Worm (Caenorhabditis elegans): ENCODE data around the gene K11H12.1.
A peak's percentile ranks its signal among the peaks of the same experiment; 100 is the strongest.

K11H12.1 gene

DNA sequence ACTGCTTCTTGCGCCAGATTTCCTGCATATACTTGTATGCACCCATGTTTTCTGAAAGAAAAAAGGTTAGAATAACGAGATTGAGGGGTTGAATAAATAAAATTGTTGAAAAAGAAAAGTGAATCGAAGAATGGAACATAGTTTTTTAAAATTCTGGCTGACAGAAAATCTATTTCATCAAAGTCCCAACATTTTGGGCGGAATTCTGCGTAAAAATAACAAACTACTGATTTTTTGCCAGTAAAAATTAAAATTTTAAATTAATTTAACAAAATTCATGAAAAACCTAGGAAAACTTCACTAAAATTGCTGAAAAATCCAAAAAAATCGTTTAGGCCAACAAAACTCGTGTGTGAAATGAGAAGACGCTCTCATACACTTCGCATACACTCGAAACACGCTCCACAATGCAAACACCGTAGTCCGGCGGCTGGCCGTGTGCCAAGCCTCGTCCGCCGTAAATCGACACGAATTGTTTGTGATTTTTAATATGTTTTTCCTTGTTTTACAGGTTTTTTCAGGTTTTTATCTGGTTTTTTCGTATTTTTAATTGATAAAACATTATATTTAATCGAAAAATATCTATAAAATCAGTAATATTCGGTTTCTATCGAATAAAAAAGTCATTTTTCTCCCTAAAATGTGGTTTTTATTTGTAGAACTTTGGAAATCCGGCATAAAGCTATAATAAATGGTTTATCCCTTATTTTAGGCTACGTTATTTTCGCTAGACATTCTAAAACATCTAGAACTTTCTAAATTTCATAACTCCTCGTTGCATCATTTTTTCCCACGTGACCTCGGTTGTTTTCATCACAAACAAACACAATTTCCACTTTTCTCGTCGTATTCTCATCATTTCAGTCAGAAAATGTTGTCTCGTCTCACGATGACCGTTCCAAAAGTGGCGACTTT is 1.6 kb upstream of the K11H12.1 start, which contains the start of the genes rpl-15 and K11H12.8 (continued):
- TF ChIP-seq elt-1 (tag; optimal IDR thresholded peaks at IDR 0.05) (peak; percentile 48), skn-1 (tag; optimal IDR thresholded peaks at IDR 0.05) (peak; percentile 94), sem-4 (tag; optimal IDR thresholded peaks at IDR 0.05) (peak; percentile 100), elt-3 (tag; optimal IDR thresholded peaks at IDR 0.05) (no peak), lin-13 (GFP tag; optimal IDR thresholded peaks at IDR 0.05) (peak; percentile 100), Y55F3AM.14 (GFP tag; optimal IDR thresholded peaks at IDR 0.05) (peak; percentile 100), ztf-4 (tag; optimal IDR thresholded peaks at IDR 0.05) (peak; percentile 100), ceh-16 (tag; optimal IDR thresholded peaks at IDR 0.05) (peak; percentile 99)

DNA sequence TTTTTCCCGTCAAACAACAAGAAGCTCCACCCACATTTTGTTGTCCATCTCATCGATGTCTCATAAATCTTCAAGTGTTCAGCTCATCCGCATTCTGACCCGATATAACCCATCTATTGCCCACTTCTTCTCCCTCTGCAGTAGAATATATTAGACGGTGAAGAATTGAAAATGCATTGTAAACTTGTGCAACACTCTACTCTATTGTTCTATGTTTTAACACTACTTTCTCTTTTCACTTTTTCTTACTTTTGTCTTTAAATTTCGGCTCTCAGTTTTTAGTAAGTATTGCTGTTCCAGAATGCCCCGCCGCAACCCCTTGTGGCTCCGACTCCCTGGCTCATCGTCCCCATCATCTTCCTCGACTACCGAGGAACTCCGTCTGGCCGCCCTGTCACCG is 3.9 kb downstream of the K11H12.1 start, which contains the start of gene K11H12.9:
K11H12.9 (plus strand) TSS at position 301 of the 400 bp plus-strand sequence.
- TF ChIP-seq elt-1 (tag; optimal IDR thresholded peaks at IDR 0.05) = no peak
- no peak for TF ChIP-seq lin-11 (tag; optimal IDR thresholded peaks at IDR 0.05)
- TF ChIP-seq unc-55 (GFP tag; optimal IDR thresholded peaks at IDR 0.05) = no peak

DNA sequence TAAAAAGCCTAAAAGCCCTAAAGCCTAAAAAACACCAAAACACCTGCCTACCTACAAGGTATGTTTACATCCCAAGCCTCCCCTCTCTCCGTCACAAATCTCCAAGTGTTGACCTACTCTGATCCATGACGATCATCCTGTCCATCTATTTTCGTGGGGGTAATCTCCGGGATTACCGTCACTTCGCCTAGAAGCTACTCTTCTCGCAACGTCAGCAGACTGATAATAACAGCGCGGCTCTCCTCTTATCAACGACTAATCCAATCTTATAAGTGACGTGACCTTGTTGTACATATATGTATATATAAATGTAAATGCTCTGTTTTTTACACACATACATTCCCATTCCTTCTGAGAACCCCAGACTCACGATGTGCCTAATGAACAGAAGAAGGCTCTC is 4.9 kb downstream of the K11H12.1 start:
- TF ChIP-seq crh-2 (tag; optimal IDR thresholded peaks at IDR 0.05) = no peak
- TF ChIP-seq elt-3 (tag; optimal IDR thresholded peaks at IDR 0.05) = no peak
- no peak for TF ChIP-seq nhr-12 (tag; optimal IDR thresholded peaks at IDR 0.05)
- no peak for TF ChIP-seq lin-11 (tag; optimal IDR thresholded peaks at IDR 0.05)
- no peak for TF ChIP-seq nhr-129 (tag; optimal IDR thresholded peaks at IDR 0.05)
- TF ChIP-seq blmp-1 (tag; optimal IDR thresholded peaks at IDR 0.05; ENCODE audit: insufficient read depth) = no peak
- no peak for TF ChIP-seq unc-62 (GFP tag; optimal IDR thresholded peaks at IDR 0.05)
- TF ChIP-seq ceh-82 (tag; optimal IDR thresholded peaks at IDR 0.05) = no peak
- no peak for TF ChIP-seq lin-13 (GFP tag; optimal IDR thresholded peaks at IDR 0.05)
- no peak for TF ChIP-seq alr-1 (tag; optimal IDR thresholded peaks at IDR 0.05)
- no peak for TF ChIP-seq lin-39 (tag; optimal IDR thresholded peaks at IDR 0.05)
- TF ChIP-seq nhr-10 (tag; optimal IDR thresholded peaks at IDR 0.05) = no peak
- no peak for TF ChIP-seq ztf-4 (tag; optimal IDR thresholded peaks at IDR 0.05)
- TF ChIP-seq nhr-237 (tag; optimal IDR thresholded peaks at IDR 0.05) = no peak
- no peak for TF ChIP-seq egl-27 (tag; optimal IDR thresholded peaks at IDR 0.05)
- no peak for TF ChIP-seq mab-5 (tag; optimal IDR thresholded peaks at IDR 0.05)
- no peak for TF ChIP-seq nhr-11 (tag; optimal IDR thresholded peaks at IDR 0.05)

DNA sequence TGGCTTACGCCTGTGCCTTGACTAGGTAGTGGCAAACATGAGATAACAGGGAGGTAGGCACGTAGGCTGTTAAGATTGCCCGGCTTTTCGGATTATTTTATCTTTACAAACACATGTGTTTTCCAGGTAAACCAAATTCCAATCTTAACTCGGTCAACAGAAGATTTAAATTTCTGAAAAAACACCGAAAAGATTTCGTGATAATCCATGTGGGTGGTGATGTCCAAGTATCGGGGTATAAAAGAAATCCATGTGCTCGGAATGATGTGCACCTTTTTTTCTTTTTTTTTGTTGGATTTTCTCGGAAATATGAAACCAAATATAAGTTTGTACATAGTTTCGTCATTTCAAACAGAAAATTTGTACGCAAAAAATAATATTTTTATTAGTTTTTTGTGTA is 9.7 kb downstream of the K11H12.1 start:
- no peak for TF ChIP-seq nhr-129 (tag; optimal IDR thresholded peaks at IDR 0.05)
- TF ChIP-seq ztf-11 (tag; optimal IDR thresholded peaks at IDR 0.05) = no peak
- no peak for TF ChIP-seq ZK546.5 (tag; optimal IDR thresholded peaks at IDR 0.05)
- TF ChIP-seq Y55F3AM.14 (GFP tag; optimal IDR thresholded peaks at IDR 0.05) = no peak
- no peak for TF ChIP-seq peb-1 (tag; optimal IDR thresholded peaks at IDR 0.05)
- no peak for TF ChIP-seq crh-2 (tag; optimal IDR thresholded peaks at IDR 0.05)
- no peak for TF ChIP-seq ceh-16 (tag; optimal IDR thresholded peaks at IDR 0.05)
- TF ChIP-seq ztf-4 (tag; optimal IDR thresholded peaks at IDR 0.05) = no peak
- no peak for TF ChIP-seq alr-1 (tag; optimal IDR thresholded peaks at IDR 0.05)

DNA sequence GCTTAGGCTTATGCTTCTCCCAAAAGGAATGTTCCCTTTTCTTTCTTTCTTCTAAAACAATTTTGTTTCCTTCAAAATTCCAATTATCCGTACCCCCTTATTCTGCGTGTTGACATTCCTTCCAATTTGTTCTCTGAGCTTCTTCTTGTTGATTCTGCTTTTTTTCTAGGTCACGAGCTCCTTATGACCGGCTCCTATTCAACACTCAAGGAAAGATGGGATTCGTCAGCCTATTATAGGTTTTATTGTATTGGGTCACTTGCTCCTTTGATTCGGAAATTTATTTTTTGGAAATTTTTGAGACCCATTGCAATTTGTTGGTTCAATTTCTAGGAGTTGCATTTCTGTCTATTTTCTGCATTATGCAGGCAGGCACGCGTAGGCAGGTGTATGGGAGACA is 14.1 kb downstream of the K11H12.1 start:
- no peak for TF ChIP-seq unc-62 (GFP tag; optimal IDR thresholded peaks at IDR 0.05)
- no peak for TF ChIP-seq elt-3 (tag; optimal IDR thresholded peaks at IDR 0.05)
- no peak for TF ChIP-seq zag-1 (tag; optimal IDR thresholded peaks at IDR 0.05)
- no peak for TF ChIP-seq nhr-10 (tag; optimal IDR thresholded peaks at IDR 0.05)
- no peak for TF ChIP-seq nhr-237 (tag; optimal IDR thresholded peaks at IDR 0.05)
- no peak for TF ChIP-seq sma-9 (GFP tag; optimal IDR thresholded peaks at IDR 0.05)
- no peak for TF ChIP-seq sma-9 (tag; optimal IDR thresholded peaks at IDR 0.05)
- no peak for TF ChIP-seq unc-55 (GFP tag; optimal IDR thresholded peaks at IDR 0.05)
- no peak for TF ChIP-seq F13H6.1 (tag; optimal IDR thresholded peaks at IDR 0.05)
- no peak for TF ChIP-seq ztf-1 (GFP tag; conservative IDR thresholded peaks at IDR 0.05)
- TF ChIP-seq mdl-1 (tag; optimal IDR thresholded peaks at IDR 0.05) = no peak
